Fruit fly (Drosophila melanogaster) whole organism, embryonic: ENCODE data around the gene Tbcc.

Source experiments
- Ada2b ChIP-seq: fragments of 200-800 bp; sonication (Bioruptor generic); IDR thresholded peaks from 2 replicates; pipeline ENCODE4 v1.3.6; 2022; ENCODE audit warnings: missing biosample characterization, missing genetic modification characterization
- Aef1 ChIP-seq: fragments of 200-800 bp; sonication (Bioruptor generic); IDR thresholded peaks from 3 replicates; pipeline ENCODE4 v1.3.6; 2022; ENCODE audit warnings: missing biosample characterization, missing genetic modification characterization
- CG11504 ChIP-seq: fragments of 200-800 bp; sonication (Bioruptor generic); optimal IDR thresholded peaks from 3 replicates; lab custom pipeline; 2019; ENCODE audit warnings: missing biosample characterization, mild to moderate bottlenecking, missing genetic modification characterization, moderate library complexity
- CG12391 ChIP-seq: fragments of 200-800 bp; sonication (Bioruptor generic); optimal IDR thresholded peaks from 3 replicates; lab custom pipeline; 2018; ENCODE audit warnings: missing biosample characterization, mild to moderate bottlenecking, missing genetic modification characterization, moderate library complexity
- CG13894 ChIP-seq: fragments of 200-800 bp; sonication (Bioruptor generic); optimal IDR thresholded peaks from 3 replicates; lab custom pipeline; 2018; ENCODE audit warnings: missing biosample characterization, mild to moderate bottlenecking, missing genetic modification characterization, moderate library complexity
- CG1603 ChIP-seq: fragments of 200-800 bp; sonication (Bioruptor generic); optimal IDR thresholded peaks from 2 replicates; lab custom pipeline; 2019; ENCODE audit warnings: missing biosample characterization, mild to moderate bottlenecking, missing genetic modification characterization, moderate library complexity
- CG17802 ChIP-seq: fragments of 200-800 bp; sonication (Bioruptor generic); optimal IDR thresholded peaks from 2 replicates; lab custom pipeline; 2018; ENCODE audit warnings: missing biosample characterization, mild to moderate bottlenecking, missing genetic modification characterization, moderate library complexity
- CG18764 ChIP-seq: fragments of 200-800 bp; sonication (Bioruptor generic); optimal IDR thresholded peaks from 3 replicates; lab custom pipeline; 2016; ENCODE audit warnings: missing biosample characterization, missing genetic modification characterization
- CG2120 ChIP-seq: fragments of 200-800 bp; sonication (Bioruptor generic); optimal IDR thresholded peaks from 3 replicates; lab custom pipeline; 2016; ENCODE audit warnings: missing biosample characterization, missing genetic modification characterization
- CG2202 ChIP-seq: fragments of 200-800 bp; sonication (Bioruptor generic); optimal IDR thresholded peaks from 2 replicates; lab custom pipeline; 2018; ENCODE audit warnings: missing biosample characterization, mild to moderate bottlenecking, missing genetic modification characterization
- CG2678 ChIP-seq: fragments of 200-800 bp; sonication (Bioruptor generic); optimal IDR thresholded peaks from 3 replicates; lab custom pipeline; 2019; ENCODE audit warnings: missing biosample characterization, mild to moderate bottlenecking, missing genetic modification characterization, moderate library complexity
- CG2712 ChIP-seq: fragments of 200-800 bp; optimal IDR thresholded peaks from 3 replicates; lab custom pipeline; 2019; ENCODE audit warnings: missing biosample characterization, mild to moderate bottlenecking, missing genetic modification characterization, moderate library complexity
- CG30431 ChIP-seq: fragments of 200-800 bp; sonication (Bioruptor generic); optimal IDR thresholded peaks from 2 replicates; lab custom pipeline; 2017; ENCODE audit warnings: missing biosample characterization, missing genetic modification characterization
- CG3281 ChIP-seq: fragments of 200-800 bp; sonication (Bioruptor generic); optimal IDR thresholded peaks from 3 replicates; lab custom pipeline; 2017; ENCODE audit warnings: missing biosample characterization, mild to moderate bottlenecking, missing genetic modification characterization
- CG6689 ChIP-seq: fragments of 200-800 bp; sonication (Bioruptor generic); IDR thresholded peaks from 2 replicates; pipeline ENCODE4 v1.3.6; 2022; ENCODE audit warnings: missing biosample characterization, missing genetic modification characterization
- CG7556 ChIP-seq: fragments of 200-800 bp; sonication (Bioruptor generic); optimal IDR thresholded peaks from 2 replicates; lab custom pipeline; 2017; ENCODE audit warnings: missing biosample characterization, mild to moderate bottlenecking, missing genetic modification characterization
- CG7839 ChIP-seq: fragments of 200-800 bp; sonication (Bioruptor generic); optimal IDR thresholded peaks from 3 replicates; lab custom pipeline; 2018; ENCODE audit warnings: missing biosample characterization, mild to moderate bottlenecking, missing genetic modification characterization, moderate library complexity
- CG8359 ChIP-seq: fragments of 200-800 bp; sonication (Bioruptor generic); optimal IDR thresholded peaks from 2 replicates; lab custom pipeline; 2017; ENCODE audit warnings: missing biosample characterization, mild to moderate bottlenecking, missing genetic modification characterization, borderline replicate concordance
- CG9932 ChIP-seq: fragments of 200-800 bp; sonication (Bioruptor generic); IDR thresholded peaks from 2 replicates; pipeline ENCODE4 v1.3.6; 2022; ENCODE audit warnings: missing biosample characterization, missing genetic modification characterization
- Doc2 ChIP-seq: fragments of 200-800 bp; sonication (Bioruptor generic); IDR thresholded peaks from 2 replicates; pipeline ENCODE4 v1.3.6; 2022; ENCODE audit warnings: missing biosample characterization, missing genetic modification characterization
- Ets97D ChIP-seq: fragments of 200-800 bp; sonication (Bioruptor generic); optimal IDR thresholded peaks from 3 replicates; lab custom pipeline; 2016; ENCODE audit warnings: missing biosample characterization, missing genetic modification characterization
- Fer3 ChIP-seq: fragments of 200-800 bp; sonication (Bioruptor generic); optimal IDR thresholded peaks from 2 replicates; lab custom pipeline; 2018; ENCODE audit warnings: missing biosample characterization, mild to moderate bottlenecking, missing genetic modification characterization, moderate library complexity
- Hmr ChIP-seq: fragments of 200-800 bp; sonication (Bioruptor generic); optimal IDR thresholded peaks from 3 replicates; lab custom pipeline; 2017; ENCODE audit warnings: mild to moderate bottlenecking, missing biosample characterization, missing genetic modification reagents, missing genetic modification characterization
- Hr51 ChIP-seq, 2 experiments: fragments of 200-800 bp; sonication (Bioruptor generic); optimal IDR thresholded peaks; 2 replicates in 1 of 2; 3 replicates in 1 of 2; lab custom pipeline; 2016 to 2018; ENCODE audit warnings: missing biosample characterization in 2 of 2, missing genetic modification characterization in 2 of 2, mild to moderate bottlenecking in 1 of 2, moderate library complexity in 1 of 2
- Meics ChIP-seq: fragments of 200-800 bp; sonication (Bioruptor generic); optimal IDR thresholded peaks from 2 replicates; lab custom pipeline; 2017; ENCODE audit warnings: missing biosample characterization, mild to moderate bottlenecking, missing genetic modification characterization
- NfI ChIP-seq: fragments of 200-800 bp; sonication (Bioruptor generic); optimal IDR thresholded peaks from 3 replicates; lab custom pipeline; 2018; ENCODE audit warnings: missing biosample characterization, mild to moderate bottlenecking, missing genetic modification characterization, moderate library complexity
- Oaz ChIP-seq: fragments of 200-800 bp; sonication (Bioruptor generic); IDR thresholded peaks from 2 replicates; pipeline ENCODE4 v1.3.6; 2022; ENCODE audit warnings: missing biosample characterization, missing genetic modification characterization
- Sox102F ChIP-seq: fragments of 200-800 bp; sonication (Bioruptor generic); optimal IDR thresholded peaks from 2 replicates; lab custom pipeline; 2018; ENCODE audit warnings: missing biosample characterization, mild to moderate bottlenecking, missing genetic modification characterization, moderate library complexity
- Sry-δ ChIP-seq: fragments of 200-800 bp; sonication (Bioruptor generic); optimal IDR thresholded peaks from 2 replicates; lab custom pipeline; 2016; ENCODE audit warnings: missing biosample characterization, missing genetic modification characterization
- TFAM ChIP-seq: fragments of 200-800 bp; sonication (Bioruptor generic); optimal IDR thresholded peaks from 2 replicates; lab custom pipeline; 2017; ENCODE audit warnings: missing biosample characterization, missing genetic modification characterization, inconsistent platforms
- Vsx1 ChIP-seq: fragments of 200-800 bp; sonication (Bioruptor generic); optimal IDR thresholded peaks from 2 replicates; lab custom pipeline; 2017; ENCODE audit warnings: missing biosample characterization, mild to moderate bottlenecking, missing genetic modification characterization, missing genetic modification reagents
- az2 ChIP-seq: fragments of 200-800 bp; sonication (Bioruptor generic); optimal IDR thresholded peaks from 3 replicates; lab custom pipeline; 2016; ENCODE audit warnings: missing biosample characterization, missing genetic modification characterization
- bab2 ChIP-seq: fragments of 200-800 bp; sonication (Bioruptor generic); optimal IDR thresholded peaks from 2 replicates; lab custom pipeline; 2016; ENCODE audit warnings: missing biosample characterization, missing genetic modification characterization
- bcd ChIP-seq: fragments of 200-800 bp; sonication (Bioruptor generic); optimal IDR thresholded peaks from 2 replicates; lab custom pipeline; 2017; ENCODE audit warnings: missing biosample characterization, mild to moderate bottlenecking, missing genetic modification characterization
- bigmax ChIP-seq: fragments of 200-800 bp; sonication (Bioruptor generic); optimal IDR thresholded peaks from 2 replicates; lab custom pipeline; 2018; ENCODE audit warnings: missing biosample characterization, mild to moderate bottlenecking, missing genetic modification characterization
- br ChIP-seq: fragments of >200 bp; optimal IDR thresholded peaks from 2 replicates; lab custom pipeline; 2017
- bsh ChIP-seq, 2 experiments: fragments of 200-800 bp; sonication (Bioruptor generic); optimal IDR thresholded peaks; 2 replicates each; lab custom pipeline; 2017 to 2018; ENCODE audit warnings: mild to moderate bottlenecking in 2 of 2, missing biosample characterization in 2 of 2, missing genetic modification characterization in 2 of 2, moderate library complexity in 1 of 2
- caup ChIP-seq: fragments of 200-800 bp; sonication (Bioruptor generic); optimal IDR thresholded peaks from 3 replicates; lab custom pipeline; 2017; ENCODE audit warnings: missing biosample characterization, mild to moderate bottlenecking, missing genetic modification characterization, moderate library complexity; ENCODE audit not compliant: severe bottlenecking
- dmrt99B ChIP-seq: fragments of 200-800 bp; sonication (Bioruptor generic); optimal IDR thresholded peaks from 2 replicates; lab custom pipeline; 2018; ENCODE audit warnings: missing biosample characterization, mild to moderate bottlenecking, missing genetic modification characterization, moderate library complexity
- dpn ChIP-seq, 2 experiments: fragments of 200-800 bp; sonication (Bioruptor generic); optimal IDR thresholded peaks; 3 replicates each; lab custom pipeline; 2016; ENCODE audit warnings: missing biosample characterization in 2 of 2, missing genetic modification characterization in 2 of 2
- gem ChIP-seq: fragments of 200-800 bp; sonication (Bioruptor generic); optimal IDR thresholded peaks from 2 replicates; lab custom pipeline; 2019; ENCODE audit warnings: missing biosample characterization, mild to moderate bottlenecking, missing genetic modification characterization, moderate library complexity
- ind ChIP-seq: fragments of 200-800 bp; sonication (Bioruptor generic); optimal IDR thresholded peaks from 3 replicates; lab custom pipeline; 2016; ENCODE audit warnings: missing biosample characterization, missing genetic modification characterization
- lab ChIP-seq: fragments of 200-800 bp; sonication (Bioruptor generic); optimal IDR thresholded peaks from 3 replicates; lab custom pipeline; 2017; ENCODE audit warnings: missing biosample characterization, missing genetic modification characterization, mild to moderate bottlenecking, moderate library complexity, missing genetic modification reagents
- mld ChIP-seq: fragments of 200-800 bp; sonication (Bioruptor generic); IDR thresholded peaks from 3 replicates; pipeline ENCODE4 v1.3.6; 2022; ENCODE audit warnings: missing biosample characterization, missing genetic modification characterization; ENCODE audit not compliant: partially characterized antibody
- nmo ChIP-seq: fragments of 200-800 bp; sonication (Bioruptor generic); optimal IDR thresholded peaks from 2 replicates; lab custom pipeline; 2018; ENCODE audit warnings: missing biosample characterization, mild to moderate bottlenecking, missing genetic modification characterization, moderate library complexity
- phol ChIP-seq: fragments of 200-800 bp; sonication (Bioruptor generic); optimal IDR thresholded peaks from 3 replicates; lab custom pipeline; 2018; ENCODE audit warnings: missing biosample characterization, mild to moderate bottlenecking, missing genetic modification characterization, moderate library complexity
- prd ChIP-seq, 3 experiments: fragments of >200 bp in 2 of 3; fragments of 200-800 bp in 1 of 3; sonication (Bioruptor generic) in 1 of 3; optimal IDR thresholded peaks in 2 of 3; IDR thresholded peaks in 1 of 3; 2 replicates in 2 of 3; 3 replicates in 1 of 3; pipeline versions ENCODE4 v1.3.6 to Lab custom; 2017 to 2022; ENCODE audit warnings: missing biosample characterization in 1 of 3, missing genetic modification characterization in 1 of 3
- sens ChIP-seq: fragments of 200-800 bp; sonication (Bioruptor generic); peaks from one replicate; lab custom pipeline; 2016; ENCODE audit warnings: missing biosample characterization, missing genetic modification characterization
- ssp ChIP-seq: fragments of 200-800 bp; sonication (Bioruptor generic); IDR thresholded peaks from 2 replicates; pipeline ENCODE4 v1.3.6; 2022; ENCODE audit warnings: missing biosample characterization, missing genetic modification characterization

The Tbcc gene

DNA sequence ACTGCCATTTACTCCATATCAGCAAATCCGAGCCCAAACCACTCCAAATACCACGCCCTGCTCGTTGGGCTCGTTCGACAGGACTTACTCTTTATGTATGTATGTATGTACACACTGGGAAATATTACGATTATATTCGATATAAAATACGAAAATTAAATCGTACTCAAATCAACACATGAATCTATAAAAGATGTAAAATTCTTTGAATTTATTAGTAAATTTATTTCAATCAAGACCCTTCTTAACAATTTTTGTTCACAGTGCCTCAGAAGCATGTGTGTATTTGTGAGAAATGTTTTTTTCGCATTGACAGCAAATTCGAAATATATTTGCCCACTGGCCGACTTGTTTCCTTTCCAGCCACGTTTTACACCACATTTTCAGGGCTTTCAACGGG, 41.3 kb downstream of the Tbcc start (continued):
- no peak for TF ChIP-seq Doc2 (GFP tag; lab: Robert Waterston, UW)
- TF ChIP-seq phol (tag; lab: Kevin White, UChicago): peak; percentile 4
- peak; percentile 23 for TF ChIP-seq Hmr (GFP tag; lab: Kevin White, UChicago)
- TF ChIP-seq CG2202 (tag; lab: Kevin White, UChicago): no peak
- peak in 1 of 2 experiments; percentile 11 for TF ChIP-seq bsh (GFP tag; optimal IDR thresholded peaks at IDR 0.05; lab: Kevin White, UChicago)
- TF ChIP-seq lab: peak; percentile 49
- no peak for TF ChIP-seq Oaz (GFP tag; lab: Robert Waterston, UW)
- TF ChIP-seq Aef1: no peak
- TF ChIP-seq Fer3 (tag; lab: Kevin White, UChicago): peak; percentile 7
- TF ChIP-seq caup (GFP tag; lab: Kevin White, UChicago): peak; percentile 12
- TF ChIP-seq CG9932 (GFP tag; lab: Robert Waterston, UW): no peak
- peak; percentile 2 for TF ChIP-seq ind (GFP tag; lab: Kevin White, UChicago)
- no peak for TF ChIP-seq bcd (GFP tag; lab: Kevin White, UChicago)
- TF ChIP-seq Vsx1: no peak
- peak; percentile 30 for TF ChIP-seq Meics (GFP tag; lab: Kevin White, UChicago)
- peak; percentile 4 for TF ChIP-seq CG2712
- TF ChIP-seq CG18764 (GFP tag; lab: Kevin White, UChicago): no peak
- TF ChIP-seq Sox102F (GFP tag; lab: Kevin White, UChicago): peak; percentile 33
- peak; percentile 55 for TF ChIP-seq CG2678 (tag; lab: Kevin White, UChicago)
- peak; percentile 1 for TF ChIP-seq CG12391 (tag; lab: Kevin White, UChicago)
- peak; percentile 74 for TF ChIP-seq sens (GFP tag; lab: Kevin White, UChicago)
- no peak for TF ChIP-seq bab2 (GFP tag; lab: Kevin White, UChicago)
- peak; percentile 23 for TF ChIP-seq CG1603 (tag; lab: Kevin White, UChicago)
- TF ChIP-seq bigmax (GFP tag; lab: Kevin White, UChicago): no peak
- TF ChIP-seq CG3281: peak; percentile 32
- TF ChIP-seq CG11504 (tag; lab: Kevin White, UChicago): peak; percentile 44
- TF ChIP-seq dmrt99B (tag; lab: Kevin White, UChicago): peak; percentile 53
- no peak for TF ChIP-seq prd (optimal IDR thresholded peaks at IDR 0.05; lab: Kevin White, UChicago)
- TF ChIP-seq prd (GFP tag; IDR thresholded peaks at IDR 0.05; lab: Robert Waterston, UW): peak; percentile 5; the same call in 1 of the 3 replicates
- no peak for TF ChIP-seq Ets97D
- no peak for TF ChIP-seq az2 (GFP tag; lab: Kevin White, UChicago)
- TF ChIP-seq Sry-δ: no peak
- TF ChIP-seq gem (tag; lab: Kevin White, UChicago): peak; percentile 34
- no peak for TF ChIP-seq ssp (GFP tag; lab: Robert Waterston, UW)
- TF ChIP-seq TFAM: no peak
- peak; percentile 56 for TF ChIP-seq CG2120 (GFP tag; lab: Kevin White, UChicago)
- TF ChIP-seq CG7556: peak; percentile 26
- no peak for TF ChIP-seq CG30431 (GFP tag; lab: Kevin White, UChicago)
- TF ChIP-seq CG17802: no peak
- TF ChIP-seq Ada2b (GFP tag; lab: Robert Waterston, UW): 0 out of 2 replicates have a peak, but pooled peaks have one; percentile 17
- 0 out of 2 replicates have a peak, but pooled peaks have one; percentile 21 for TF ChIP-seq CG6689 (GFP tag; lab: Robert Waterston, UW)
- no peak for TF ChIP-seq nmo (GFP tag; lab: Kevin White, UChicago)
- peak in 1 of 2 experiments; percentile 33 for TF ChIP-seq Hr51 (GFP tag; optimal IDR thresholded peaks at IDR 0.05; lab: Kevin White, UChicago)
- no peak for TF ChIP-seq dpn (GFP tag; optimal IDR thresholded peaks at IDR 0.05; lab: Kevin White, UChicago)
- no peak for TF ChIP-seq br
- TF ChIP-seq NfI (GFP tag; lab: Kevin White, UChicago): peak; percentile 14
- TF ChIP-seq CG7839 (tag; lab: Kevin White, UChicago): peak; percentile 27
- TF ChIP-seq CG8359 (GFP tag; lab: Kevin White, UChicago): no peak
- peak; percentile 1 for TF ChIP-seq CG13894 (tag; lab: Kevin White, UChicago)
- no peak for TF ChIP-seq mld (GFP tag; lab: Robert Waterston, UW)
